Worm (Caenorhabditis elegans) whole organism, L4/young adult: Measurements from ENCODE around the gene F14H12.6.

Experiments
- W03F9.2 ChIP-seq: fragments of 150-350 bp; optimal IDR thresholded peaks from 2 replicates; lab custom pipeline; 2014; ENCODE audit warnings: missing biosample characterization, missing genetic modification characterization
- dao-5 ChIP-seq: sonication (generic microtip); optimal IDR thresholded peaks from 2 replicates; lab custom pipeline; 2016; ENCODE audit warnings: missing genotype, missing genetic modification characterization, moderate library complexity, missing compliant biosample characterization
- him-1 ChIP-seq: sonication (generic microtip); optimal IDR thresholded peaks from 2 replicates; lab custom pipeline; 2016; ENCODE audit warnings: missing genotype, missing genetic modification reagents, missing genetic modification characterization, missing compliant biosample characterization

- TF ChIP-seq him-1 (tag; lab: Kevin White, UChicago) (no peak), W03F9.2 (no peak), dao-5 (tag; lab: Kevin White, UChicago) (no peak)
Measured at ce11 chrX:4343915-4344314, 13.5 kb downstream of the F14H12.6 start, which contains the start of gene F14H12.3.
